Fruit fly (Drosophila melanogaster): Measurements from ENCODE around the gene Ddr.
A peak's percentile ranks its signal among the peaks of the same experiment; 100 is the strongest.

Gene Ddr

dm6 chr2L:6323536-6324385 lies 70.8 kb downstream of the Ddr start, which contains the start of gene PDZ-GEF (continued):
- TF ChIP-seq CG17359 (tag; optimal IDR thresholded peaks at IDR 0.05) (no peak), CG8924 (tag; optimal IDR thresholded peaks at IDR 0.05) (no peak), insv (GFP tag; optimal IDR thresholded peaks at IDR 0.05) (peak in 1 of 2 experiments; percentile 72), PHDP (tag; optimal IDR thresholded peaks at IDR 0.05) (peak; percentile 52), dm (GFP tag; optimal IDR thresholded peaks at IDR 0.05) (peak; percentile 26), aop (GFP tag; IDR thresholded peaks at IDR 0.05) (no peak), CG12104 (GFP tag; optimal IDR thresholded peaks at IDR 0.05) (peak; percentile 8), gem (tag; optimal IDR thresholded peaks at IDR 0.05) (no peak), Elba2 (GFP tag; optimal IDR thresholded peaks at IDR 0.05) (peak; percentile 74), CG32532 (GFP tag; IDR thresholded peaks at IDR 0.05) (peak; percentile 81), vvl (GFP tag; IDR thresholded peaks at IDR 0.05) (peak; percentile 82), Max (GFP tag; optimal IDR thresholded peaks at IDR 0.05) (peak; percentile 34), da (GFP tag; optimal IDR thresholded peaks at IDR 0.05) (peak; percentile 35), Kr (GFP tag; optimal IDR thresholded peaks at IDR 0.05) (no peak), Bteb2 (GFP tag; optimal IDR thresholded peaks at IDR 0.05) (no peak), phol (tag; optimal IDR thresholded peaks at IDR 0.05) (peak; percentile 45), Dek (tag; optimal IDR thresholded peaks at IDR 0.05) (peak; percentile 47), CG18011 (GFP tag; optimal IDR thresholded peaks at IDR 0.05) (no peak), Sry-δ (GFP tag; optimal IDR thresholded peaks at IDR 0.05) (peak; percentile 59), Hmr (GFP tag; optimal IDR thresholded peaks at IDR 0.05) (peak; percentile 74), Abd-B (GFP tag; optimal IDR thresholded peaks at IDR 0.05) (no peak), CG10321 (GFP tag; IDR thresholded peaks at IDR 0.05) (no peak), dmrt99B (tag; optimal IDR thresholded peaks at IDR 0.05) (no peak), Dip2 (GFP tag; IDR thresholded peaks at IDR 0.05) (no peak), stc (GFP tag; IDR thresholded peaks at IDR 0.05) (0 out of 2 replicates have a peak, but pooled peaks have one; percentile 27), E2f2 (GFP tag; IDR thresholded peaks at IDR 0.05) (peak; percentile 67), bcd (GFP tag; optimal IDR thresholded peaks at IDR 0.05) (peak; percentile 38), CG9609 (GFP tag; optimal IDR thresholded peaks at IDR 0.05) (peak; percentile 25), wek (GFP tag; optimal IDR thresholded peaks at IDR 0.05) (no peak), CG2199 (GFP tag; IDR thresholded peaks at IDR 0.05) (peak; percentile 80), Blimp-1 (GFP tag; optimal IDR thresholded peaks at IDR 0.05) (peak; percentile 46), TFAM (GFP tag; optimal IDR thresholded peaks at IDR 0.05) (no peak), CG12236 (GFP tag; optimal IDR thresholded peaks at IDR 0.05) (peak; percentile 19), sisA (GFP tag; IDR thresholded peaks at IDR 0.05) (peak; percentile 62), CG13775 (GFP tag; optimal IDR thresholded peaks at IDR 0.05) (peak; percentile 10), YL-1 (GFP tag; optimal IDR thresholded peaks at IDR 0.05) (peak; percentile 71), Opbp (GFP tag; IDR thresholded peaks at IDR 0.05; ENCODE audit: partially characterized antibody) (peak; percentile 68; the same call in 2 of the 3 replicates), CG5180 (GFP tag; optimal IDR thresholded peaks at IDR 0.05) (no peak), CG11085 (GFP tag; IDR thresholded peaks at IDR 0.05) (no peak), CG9817 (tag; optimal IDR thresholded peaks at IDR 0.05) (peak; percentile 25), CG15601 (tag; optimal IDR thresholded peaks at IDR 0.05) (peak; percentile 57), Camta (GFP tag; optimal IDR thresholded peaks at IDR 0.05) (peak; percentile 39), tgo (GFP tag; IDR thresholded peaks at IDR 0.05) (peak; percentile 56), ssp (GFP tag; IDR thresholded peaks at IDR 0.05) (peak; percentile 63), gfzf (GFP tag; optimal IDR thresholded peaks at IDR 0.05) (peak; percentile 93), tin (GFP tag; optimal IDR thresholded peaks at IDR 0.05) (peak; percentile 62), CG2120 (GFP tag; optimal IDR thresholded peaks at IDR 0.05) (peak; percentile 57), CG10209 (GFP tag; optimal IDR thresholded peaks at IDR 0.05) (peak; percentile 19)

Data from whole organism, embryonic.